Fruit fly (Drosophila melanogaster): ENCODE results near the gene Ktl.

- TF ChIP-seq BtbVII (GFP tag; optimal IDR thresholded peaks at IDR 0.05), result no peak
- TF ChIP-seq CG16779 (GFP tag; IDR thresholded peaks at IDR 0.05), result no peak
- no peak for TF ChIP-seq ken (GFP tag; IDR thresholded peaks at IDR 0.05)
- TF ChIP-seq Elba2 (GFP tag; optimal IDR thresholded peaks at IDR 0.05), result no peak
- TF ChIP-seq CG17361 (GFP tag; IDR thresholded peaks at IDR 0.05), result no peak
- TF ChIP-seq lab (GFP tag; optimal IDR thresholded peaks at IDR 0.05), result no peak
Observed at dm6 chr3R:20873638-20874037, 23.5 kb downstream of the Ktl start, which contains the start of gene TotB.
